Fruit fly (Drosophila melanogaster) whole organism, wandering third instar larva: ENCODE data around the gene CG13857.

Experiments
- Abd-B ChIP-seq: fragments of >200 bp; optimal IDR thresholded peaks from 2 replicates; lab custom pipeline; 2017; ENCODE audit warnings: missing biosample characterization, missing genetic modification characterization
- CG32264 ChIP-seq: fragments of 200-800 bp; sonication (Bioruptor generic); optimal IDR thresholded peaks from 2 replicates; lab custom pipeline; 2016; ENCODE audit warnings: missing biosample characterization, missing genetic modification characterization
- CG9705 ChIP-seq: fragments of 200-800 bp; sonication (Bioruptor generic); optimal IDR thresholded peaks from 2 replicates; lab custom pipeline; 2018; ENCODE audit warnings: missing biosample characterization, mild to moderate bottlenecking, missing genetic modification characterization
- CrebA ChIP-seq: fragments of 200-800 bp; sonication (Bioruptor generic); optimal IDR thresholded peaks from 2 replicates; lab custom pipeline; 2016; ENCODE audit warnings: missing biosample characterization, mild to moderate bottlenecking, missing genetic modification characterization, borderline replicate concordance
- Dfd ChIP-seq: fragments of >200 bp; optimal IDR thresholded peaks from 2 replicates; lab custom pipeline; 2017; ENCODE audit warnings: missing biosample characterization, missing genetic modification characterization
- Dif ChIP-seq: fragments of 200-275, 200-300 bp; sonication (Bioruptor generic); optimal IDR thresholded peaks from 2 replicates; lab custom pipeline; 2018; ENCODE audit warnings: missing biosample characterization, missing genetic modification characterization; ENCODE audit not compliant: partially characterized antibody
- GATAd ChIP-seq: sonication (Bioruptor generic); optimal IDR thresholded peaks from 2 replicates; lab custom pipeline; 2016; ENCODE audit warnings: missing biosample characterization, missing genetic modification characterization
- HLH106 ChIP-seq: fragments of 200-800 bp; optimal IDR thresholded peaks from 3 replicates; lab custom pipeline; 2019; ENCODE audit warnings: missing biosample characterization, mild to moderate bottlenecking, missing genetic modification characterization, moderate library complexity
- Hnf4 ChIP-seq: fragments of 200-800 bp; sonication (Bioruptor generic); optimal IDR thresholded peaks from 2 replicates; lab custom pipeline; 2016; ENCODE audit warnings: missing biosample characterization, mild to moderate bottlenecking, missing genetic modification characterization
- Hr78 ChIP-seq: fragments of >200 bp; optimal IDR thresholded peaks from 2 replicates; lab custom pipeline; 2017; ENCODE audit warnings: missing biosample characterization, missing genetic modification characterization
- Hr83 ChIP-seq: fragments of 200-300 bp; sonication (Bioruptor generic); optimal IDR thresholded peaks from 2 replicates; lab custom pipeline; 2016; ENCODE audit warnings: missing biosample characterization, mild to moderate bottlenecking, missing genetic modification characterization, moderate library complexity; ENCODE audit not compliant: poor library complexity, severe bottlenecking
- Jra ChIP-seq: sonication (Bioruptor generic); optimal IDR thresholded peaks from 2 replicates; lab custom pipeline; 2016; ENCODE audit warnings: missing biosample characterization, missing genetic modification characterization
- Mio ChIP-seq: sonication (Bioruptor generic); optimal IDR thresholded peaks from 2 replicates; lab custom pipeline; 2016; ENCODE audit warnings: missing biosample characterization, missing genetic modification characterization
- Myc ChIP-seq: fragments of >200 bp; optimal IDR thresholded peaks from 2 replicates; lab custom pipeline; 2017
- N ChIP-seq: fragments of >200 bp; optimal IDR thresholded peaks from 2 replicates; lab custom pipeline; 2018; ENCODE audit warnings: missing biosample characterization, missing external identifiers, missing genetic modification characterization
- OdsH ChIP-seq: fragments of 200-800 bp; sonication (Bioruptor generic); optimal IDR thresholded peaks from 2 replicates; lab custom pipeline; 2016; ENCODE audit warnings: missing biosample characterization, mild to moderate bottlenecking, missing genetic modification characterization
- Rel ChIP-seq, 2 experiments: fragments of 200-800 bp; sonication (Bioruptor generic) in 1 of 2; optimal IDR thresholded peaks; 2 replicates in 1 of 2; 3 replicates in 1 of 2; lab custom pipeline; 2016 to 2019; ENCODE audit warnings: mild to moderate bottlenecking in 2 of 2, missing biosample characterization in 2 of 2, missing genetic modification characterization in 2 of 2, moderate library complexity in 1 of 2
- Sp1 ChIP-seq: fragments of 200-800 bp; sonication (Bioruptor generic); optimal IDR thresholded peaks from 3 replicates; lab custom pipeline; 2019; ENCODE audit warnings: missing biosample characterization, mild to moderate bottlenecking, missing genetic modification characterization, moderate library complexity
- Vsx2 ChIP-seq: fragments of 200-300, 225-300 bp; sonication (Bioruptor generic); optimal IDR thresholded peaks from 2 replicates; lab custom pipeline; 2018; ENCODE audit warnings: missing biosample characterization, missing genetic modification characterization; ENCODE audit not compliant: partially characterized antibody
- br ChIP-seq: fragments of 200-800 bp; sonication (Bioruptor generic); optimal IDR thresholded peaks from 2 replicates; lab custom pipeline; 2016; ENCODE audit warnings: missing biosample characterization, missing genetic modification characterization
- brk ChIP-seq: fragments of 200-800 bp; sonication (Bioruptor generic); optimal IDR thresholded peaks from 2 replicates; lab custom pipeline; 2016; ENCODE audit warnings: missing biosample characterization, mild to moderate bottlenecking, missing genetic modification characterization
- dl ChIP-seq, 2 experiments: fragments of 175-275, 200-275 bp in 1 of 2; fragments of 200-275 bp in 1 of 2; sonication (Bioruptor generic); optimal IDR thresholded peaks; lab custom pipeline; 2018; ENCODE audit warnings: mild to moderate bottlenecking in 2 of 2, missing biosample characterization in 2 of 2, missing genetic modification characterization in 2 of 2, moderate library complexity in 2 of 2; ENCODE audit not compliant: partially characterized antibody in 2 of 2, insufficient read depth in 1 of 2
- dmrt93B ChIP-seq: fragments of 200-800 bp; sonication (Bioruptor generic); optimal IDR thresholded peaks from 2 replicates; lab custom pipeline; 2018; ENCODE audit warnings: missing biosample characterization, mild to moderate bottlenecking, missing genetic modification characterization
- dsf ChIP-seq: sonication (Bioruptor generic); optimal IDR thresholded peaks from 2 replicates; lab custom pipeline; 2016; ENCODE audit warnings: missing biosample characterization, missing genetic modification characterization, borderline replicate concordance
- ey ChIP-seq: fragments of 200-800 bp; sonication (Bioruptor generic); optimal IDR thresholded peaks from 2 replicates; lab custom pipeline; 2016; ENCODE audit warnings: missing biosample characterization, missing genetic modification characterization
- foxo ChIP-seq, 2 experiments: fragments of 200-800 bp; sonication (Bioruptor generic); optimal IDR thresholded peaks; 2 replicates in 1 of 2; 3 replicates in 1 of 2; lab custom pipeline; 2016 to 2017; ENCODE audit warnings: missing biosample characterization in 2 of 2, missing genetic modification characterization in 2 of 2
- fru ChIP-seq: fragments of 200-800 bp; sonication (Bioruptor generic); optimal IDR thresholded peaks from 3 replicates; lab custom pipeline; 2016; ENCODE audit warnings: missing biosample characterization, mild to moderate bottlenecking, missing genetic modification characterization
- h ChIP-seq: fragments of 200-800 bp; sonication (Bioruptor generic); optimal IDR thresholded peaks from 3 replicates; lab custom pipeline; 2016; ENCODE audit warnings: missing biosample characterization, mild to moderate bottlenecking, missing genetic modification characterization
- jim ChIP-seq: fragments of 175-275, 200-325 bp; sonication (Bioruptor generic); optimal IDR thresholded peaks from 2 replicates; lab custom pipeline; 2016; ENCODE audit warnings: missing biosample characterization, mild to moderate bottlenecking, missing genetic modification characterization
- lola ChIP-seq: fragments of >200 bp; optimal IDR thresholded peaks from 2 replicates; lab custom pipeline; 2017; ENCODE audit warnings: missing biosample characterization, missing genetic modification characterization
- pan ChIP-seq: fragments of >200 bp; optimal IDR thresholded peaks from 2 replicates; lab custom pipeline; 2017
- psq ChIP-seq: fragments of 200-800 bp; sonication (Bioruptor generic); optimal IDR thresholded peaks from 3 replicates; lab custom pipeline; 2017; ENCODE audit warnings: missing biosample characterization, mild to moderate bottlenecking, missing genetic modification characterization, moderate library complexity
- rgr ChIP-seq: fragments of 200-800 bp; sonication (Bioruptor generic); optimal IDR thresholded peaks from 3 replicates; lab custom pipeline; 2016; ENCODE audit warnings: missing biosample characterization, mild to moderate bottlenecking, missing genetic modification characterization
- sage ChIP-seq: fragments of 200-800 bp; sonication (Bioruptor generic); optimal IDR thresholded peaks from 2 replicates; lab custom pipeline; 2016; ENCODE audit warnings: missing biosample characterization, mild to moderate bottlenecking, missing genetic modification characterization
- sv ChIP-seq: fragments of 200-800 bp; sonication (Bioruptor generic); optimal IDR thresholded peaks from 3 replicates; lab custom pipeline; 2016; ENCODE audit warnings: missing biosample characterization, missing genetic modification characterization
- tai ChIP-seq: sonication (Bioruptor generic); optimal IDR thresholded peaks from 2 replicates; lab custom pipeline; 2016; ENCODE audit warnings: missing biosample characterization, missing genetic modification characterization
- usp ChIP-seq: fragments of >200 bp; optimal IDR thresholded peaks from 2 replicates; lab custom pipeline; 2017; ENCODE audit warnings: missing biosample characterization, missing genetic modification characterization
- woc ChIP-seq: sonication (Bioruptor generic); optimal IDR thresholded peaks from 2 replicates; lab custom pipeline; 2016; ENCODE audit warnings: missing biosample characterization, mild to moderate bottlenecking, missing genetic modification characterization

Gene CG13857

DNA sequence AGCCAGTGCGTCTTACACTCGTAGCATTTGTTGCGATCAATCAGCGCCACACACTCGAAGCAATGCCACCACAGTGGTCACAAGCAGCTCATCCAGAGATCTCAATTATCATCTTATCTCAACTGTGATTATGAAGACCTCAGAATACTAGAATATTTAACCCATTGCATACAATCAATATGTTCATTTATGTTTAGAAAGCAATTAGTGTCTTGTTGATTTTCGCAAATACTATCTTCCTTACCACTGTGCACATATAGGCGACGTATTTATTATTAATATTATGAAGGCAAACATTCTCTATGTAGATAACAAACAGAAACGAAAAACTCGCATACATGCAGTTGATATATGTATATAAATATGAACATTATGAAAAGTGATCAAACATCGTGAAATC, 35.1 kb downstream of the CG13857 start:
- TF ChIP-seq HLH106 (tag; lab: Kevin White, UChicago) (peak; percentile 61), fru (GFP tag; lab: Kevin White, UChicago) (peak; percentile 80), br (GFP tag; lab: Kevin White, UChicago) (peak; percentile 79), Hnf4 (GFP tag; lab: Kevin White, UChicago) (peak; percentile 77), Mio (GFP tag; lab: Kevin White, UChicago) (peak; percentile 63), Hr83 (no peak), usp (GFP tag; lab: Kevin White, UChicago) (no peak), Vsx2 (GFP tag; lab: Kevin White, UChicago) (no peak), Abd-B (no peak), Hr78 (GFP tag; lab: Kevin White, UChicago) (no peak), OdsH (GFP tag; lab: Kevin White, UChicago) (peak; percentile 92), CG32264 (GFP tag; lab: Kevin White, UChicago) (peak; percentile 23), Dfd (GFP tag; lab: Kevin White, UChicago) (no peak), Sp1 (peak; percentile 50), psq (GFP tag; lab: Kevin White, UChicago) (peak; percentile 72), ey (GFP tag; lab: Kevin White, UChicago) (peak; percentile 89), jim (GFP tag; lab: Kevin White, UChicago) (no peak), pan (lab: Kevin White, UChicago) (no peak), sv (GFP tag; lab: Kevin White, UChicago) (peak; percentile 47), lola (GFP tag; lab: Kevin White, UChicago) (no peak), woc (GFP tag; lab: Kevin White, UChicago) (peak; percentile 27), dl (GFP tag; optimal IDR thresholded peaks at IDR 0.05; lab: Kevin White, UChicago; ENCODE audit: insufficient read depth in 1 of 2, partially characterized antibody in 2 of 2) (no peak), N (GFP tag; lab: Kevin White, UChicago) (no peak), sage (peak; percentile 60), Rel (GFP tag; optimal IDR thresholded peaks at IDR 0.05; lab: Kevin White, UChicago) (peak; percentile 46), Rel (tag; optimal IDR thresholded peaks at IDR 0.05; lab: Kevin White, UChicago) (peak; percentile 24), h (GFP tag; lab: Kevin White, UChicago) (peak; percentile 92), Dif (GFP tag; lab: Kevin White, UChicago) (no peak), GATAd (no peak), dmrt93B (peak; percentile 15), CG9705 (GFP tag; lab: Kevin White, UChicago) (no peak), Jra (GFP tag; lab: Kevin White, UChicago) (peak; percentile 68), dsf (no peak), Myc (lab: Kevin White, UChicago) (no peak), CrebA (no peak), tai (no peak), rgr (GFP tag; lab: Kevin White, UChicago) (peak; percentile 94), brk (peak; percentile 85), foxo (GFP tag; optimal IDR thresholded peaks at IDR 0.05; lab: Kevin White, UChicago) (peak in 1 of 2 experiments; percentile 85)
- TF ChIP-seq, all 38 proteins: peak for 20

DNA sequence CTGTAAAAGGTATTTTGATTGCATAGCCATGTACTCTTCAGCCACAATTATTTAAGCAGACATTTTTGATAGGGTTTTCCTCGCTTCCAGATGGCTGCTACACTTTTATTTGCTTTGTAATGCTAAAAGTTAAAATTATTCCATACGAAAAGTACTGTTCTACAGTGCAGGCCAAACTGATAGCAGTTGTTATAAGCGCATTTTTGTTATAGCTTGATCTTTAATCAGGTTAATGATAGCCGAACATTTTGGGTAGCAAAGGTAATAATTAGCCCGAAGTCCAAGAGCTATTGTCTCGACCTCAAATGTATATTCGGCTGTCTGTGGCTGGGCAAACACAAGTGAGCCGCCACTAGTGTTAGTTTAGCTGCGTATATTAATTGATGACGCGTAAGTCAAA, 36.0 kb downstream of the CG13857 start:
- no peak for TF ChIP-seq Dfd (GFP tag; lab: Kevin White, UChicago)
- TF ChIP-seq ey (GFP tag; lab: Kevin White, UChicago) = no peak
- TF ChIP-seq foxo (GFP tag; optimal IDR thresholded peaks at IDR 0.05; lab: Kevin White, UChicago) = peak in 1 of 2 experiments; percentile 14
- no peak for TF ChIP-seq brk
- no peak for TF ChIP-seq pan (lab: Kevin White, UChicago)
- TF ChIP-seq GATAd = no peak
- peak; percentile 18 for TF ChIP-seq h (GFP tag; lab: Kevin White, UChicago)
- peak; percentile 14 for TF ChIP-seq Hnf4 (GFP tag; lab: Kevin White, UChicago)
- peak; percentile 2 for TF ChIP-seq psq (GFP tag; lab: Kevin White, UChicago)
- no peak for TF ChIP-seq Hr83
